Fruit fly (Drosophila melanogaster): ENCODE measurements around the gene fzy.

DNA sequence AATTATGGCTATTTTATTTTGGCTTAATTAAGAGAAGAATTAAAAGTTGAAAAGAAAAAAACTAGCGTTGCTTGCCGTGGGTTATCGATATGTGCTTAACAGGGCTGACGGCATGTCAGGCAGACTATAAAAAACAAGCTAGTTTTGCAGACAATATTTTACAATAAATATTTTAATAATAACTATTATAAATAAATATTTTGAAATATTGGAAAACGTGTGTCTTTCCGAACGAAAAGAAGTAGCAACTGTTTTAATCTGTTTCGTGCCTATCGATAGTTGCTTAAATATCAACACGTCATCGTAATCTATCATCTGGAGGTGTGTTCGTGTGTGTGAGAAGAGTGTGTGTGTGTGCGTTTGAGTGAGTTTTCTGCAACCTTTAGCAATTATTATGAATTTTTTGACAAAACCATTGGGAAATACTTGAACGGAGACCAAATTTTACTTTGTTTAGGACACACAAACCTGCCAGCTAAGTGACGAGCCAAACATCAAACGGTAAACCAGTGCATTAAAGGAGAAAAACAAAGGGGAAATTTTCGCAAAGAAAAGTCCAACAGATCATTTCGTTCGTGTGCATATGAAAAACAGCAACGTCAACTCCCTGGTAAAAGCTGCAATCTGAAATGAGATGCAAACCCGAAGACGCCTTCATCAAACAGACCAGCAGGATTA lies 3.6 kb upstream of the fzy start, which contains the start of the genes CG5861 and Syx5:
- TF ChIP-seq fkh (GFP tag; optimal IDR thresholded peaks at IDR 0.05) (peak; percentile 67), CG11294 (GFP tag; IDR thresholded peaks at IDR 0.05) (no peak), Sox102F (GFP tag; optimal IDR thresholded peaks at IDR 0.05) (no peak), CG16779 (tag; optimal IDR thresholded peaks at IDR 0.05) (no peak), Hr39 (GFP tag; optimal IDR thresholded peaks at IDR 0.05) (no peak), CG1621 (tag; optimal IDR thresholded peaks at IDR 0.05) (no peak), dac (GFP tag; optimal IDR thresholded peaks at IDR 0.05) (no peak), CG6854 (GFP tag; optimal IDR thresholded peaks at IDR 0.05) (no peak)

Data from whole organism, prepupa.